Worm (Caenorhabditis elegans) whole organism, L4 larva: ENCODE results near the gene his-8.

Experiments
- F37D6.2 ChIP-seq: sonication (generic microtip); optimal IDR thresholded peaks from 2 replicates; lab custom pipeline; 2016; ENCODE audit warnings: mild to moderate bottlenecking, missing genetic modification characterization, missing compliant biosample characterization
- F44E2.7 ChIP-seq: fragments of 200-800 bp; sonication (Bioruptor generic); IDR thresholded peaks from 2 replicates; pipeline ENCODE4 v2.1.2; 2022; ENCODE audit warnings: missing genetic modification characterization, missing compliant biosample characterization
- F49E8.2 ChIP-seq: sonication (generic microtip); optimal IDR thresholded peaks from 2 replicates; lab custom pipeline; 2016; ENCODE audit warnings: missing compliant biosample characterization, mild to moderate bottlenecking, missing genetic modification characterization, borderline replicate concordance
- Y75B8A.6 ChIP-seq: fragments of 200-800 bp; sonication (Bioruptor generic); IDR thresholded peaks from 2 replicates; pipeline ENCODE4 v1.3.6; 2022; ENCODE audit warnings: missing genetic modification reagents, missing genetic modification characterization, missing compliant biosample characterization
- ZK337.2 ChIP-seq: fragments of 200-800 bp; sonication (Bioruptor generic); IDR thresholded peaks from 2 replicates; pipeline ENCODE4 v1.3.6; 2022; ENCODE audit warnings: missing genetic modification reagents, missing genetic modification characterization, missing compliant biosample characterization
- ZK546.5 ChIP-seq, 2 experiments: sonication (generic microtip); optimal IDR thresholded peaks; 2 replicates each; lab custom pipeline; 2017; ENCODE audit warnings: missing biosample characterization in 2 of 2, missing genetic modification characterization in 2 of 2
- aha-1 ChIP-seq: fragments of 150-350 bp; peaks from one replicate; lab custom pipeline; 2014; ENCODE audit warnings: missing biosample characterization, missing genetic modification characterization
- arid-1 ChIP-seq: fragments of 200-800 bp; sonication (Bioruptor generic); conservative IDR thresholded peaks from 2 replicates; pipeline ENCODE4 v1.3.6; 2022; ENCODE audit warnings: missing genetic modification reagents, missing genetic modification characterization, missing compliant biosample characterization
- attf-4 ChIP-seq: sonication (generic microtip); optimal IDR thresholded peaks from 3 replicates; lab custom pipeline; 2017; ENCODE audit warnings: missing biosample characterization, missing genetic modification characterization
- ceh-20 ChIP-seq: fragments of 200-800 bp; sonication (Bioruptor generic); IDR thresholded peaks from 2 replicates; pipeline ENCODE4 v1.3.6; 2022; ENCODE audit warnings: missing genetic modification reagents, missing genetic modification characterization, missing compliant biosample characterization
- ctbp-1 ChIP-seq: fragments of 200-800 bp; sonication (Bioruptor generic); IDR thresholded peaks from 2 replicates; pipeline ENCODE4 v1.3.6; 2022; ENCODE audit warnings: missing genetic modification reagents, missing genetic modification characterization, missing compliant biosample characterization
- daf-12 ChIP-seq: fragments of 150-350 bp; optimal IDR thresholded peaks from 2 replicates; lab custom pipeline; 2014; ENCODE audit warnings: missing biosample characterization, missing genetic modification reagents, missing genetic modification characterization
- dmd-6 ChIP-seq: fragments of 200-800 bp; sonication (Bioruptor generic); IDR thresholded peaks from 2 replicates; pipeline ENCODE4 v1.3.6; 2022; ENCODE audit warnings: missing genetic modification reagents, missing genetic modification characterization, missing compliant biosample characterization
- dmd-8 ChIP-seq: fragments of 200-800 bp; sonication (Bioruptor generic); IDR thresholded peaks from 2 replicates; pipeline ENCODE4 v1.3.6; 2022; ENCODE audit warnings: missing genetic modification characterization, missing compliant biosample characterization
- dmd-9 ChIP-seq: fragments of 200-800 bp; sonication (Bioruptor generic); IDR thresholded peaks from 2 replicates; pipeline ENCODE4 v1.3.6; 2022; ENCODE audit warnings: missing genetic modification reagents, missing genetic modification characterization, missing compliant biosample characterization
- dpl-1 ChIP-seq: fragments of 150-350 bp; optimal IDR thresholded peaks from 2 replicates; lab custom pipeline; 2014; ENCODE audit warnings: missing biosample characterization, missing genetic modification reagents, missing genetic modification characterization
- egl-27 ChIP-seq: sonication (generic microtip); optimal IDR thresholded peaks from 3 replicates; lab custom pipeline; 2017; ENCODE audit warnings: missing biosample characterization, missing genetic modification reagents, missing genetic modification characterization
- fos-1 ChIP-seq: fragments of 150-350 bp; optimal IDR thresholded peaks from 2 replicates; lab custom pipeline; 2014; ENCODE audit warnings: missing biosample characterization, missing genetic modification characterization
- hlh-30 ChIP-seq: sonication (generic microtip); optimal IDR thresholded peaks from 2 replicates; lab custom pipeline; 2017; ENCODE audit warnings: antibody characterized with exemption, mild to moderate bottlenecking, missing genetic modification characterization, missing compliant biosample characterization; ENCODE audit not compliant: insufficient read depth
- lim-7 ChIP-seq: fragments of 200-800 bp; sonication (Bioruptor generic); IDR thresholded peaks from 2 replicates; pipeline ENCODE4 v1.3.6; 2022; ENCODE audit warnings: missing genetic modification characterization, missing compliant biosample characterization
- lin-39 ChIP-seq: fragments of 150-350 bp; optimal IDR thresholded peaks from 2 replicates; lab custom pipeline; 2014; ENCODE audit warnings: missing biosample characterization, missing genetic modification reagents, missing genetic modification characterization
- madf-5 ChIP-seq, 2 experiments: fragments of 200-800 bp; sonication (Bioruptor generic); IDR thresholded peaks; 2 replicates each; pipeline ENCODE4 v1.3.6; 2022; ENCODE audit warnings: missing compliant biosample characterization in 2 of 2, missing genetic modification characterization in 2 of 2
- mep-1 ChIP-seq: fragments of 150-350 bp; sonication (generic microtip); optimal IDR thresholded peaks from 3 replicates; lab custom pipeline; 2014; ENCODE audit warnings: missing biosample characterization, missing genetic modification characterization
- mxl-2 ChIP-seq: fragments of 200-800 bp; sonication (Bioruptor generic); conservative IDR thresholded peaks from 2 replicates; pipeline ENCODE4 v1.3.6; 2022; ENCODE audit warnings: missing genetic modification reagents, missing genetic modification characterization, missing compliant biosample characterization
- nhr-111 ChIP-seq: fragments of 200-800 bp; sonication (Bioruptor generic); optimal IDR thresholded peaks from 2 replicates; lab custom pipeline; 2018; ENCODE audit warnings: mild to moderate bottlenecking, missing genetic modification characterization, missing compliant biosample characterization
- nhr-41 ChIP-seq: fragments of 200-800 bp; sonication (Bioruptor generic); IDR thresholded peaks from 2 replicates; pipeline ENCODE4 v1.3.6; 2022; ENCODE audit warnings: missing genetic modification reagents, missing genetic modification characterization, missing compliant biosample characterization
- nhr-48 ChIP-seq: sonication (generic microtip); optimal IDR thresholded peaks from 2 replicates; lab custom pipeline; 2016; ENCODE audit warnings: mild to moderate bottlenecking, missing genetic modification characterization, missing compliant biosample characterization
- php-3 ChIP-seq: fragments of 200-800 bp; sonication (Bioruptor generic); IDR thresholded peaks from 2 replicates; pipeline ENCODE4 v1.3.6; 2022; ENCODE audit warnings: missing genetic modification reagents, missing genetic modification characterization, missing compliant biosample characterization
- pqm-1 ChIP-seq: sonication (generic microtip); optimal IDR thresholded peaks from 2 replicates; lab custom pipeline; 2017; ENCODE audit warnings: missing biosample characterization, missing genetic modification characterization
- saeg-2 ChIP-seq: fragments of 200-800 bp; sonication (Bioruptor generic); IDR thresholded peaks from 2 replicates; pipeline ENCODE4 v1.3.6; 2022; ENCODE audit warnings: missing genetic modification reagents, missing genetic modification characterization, missing compliant biosample characterization
- sdz-12 ChIP-seq: fragments of 200-800 bp; sonication (Bioruptor generic); optimal IDR thresholded peaks from 2 replicates; lab custom pipeline; 2018; ENCODE audit warnings: mild to moderate bottlenecking, missing genetic modification characterization, missing compliant biosample characterization
- set-16 ChIP-seq: fragments of 200-800 bp; sonication (Bioruptor generic); IDR thresholded peaks from 2 replicates; pipeline ENCODE4 v1.3.6; 2022; ENCODE audit warnings: missing genetic modification reagents, missing genetic modification characterization, missing compliant biosample characterization
- spr-3 ChIP-seq: fragments of 200-800 bp; sonication (Bioruptor generic); optimal IDR thresholded peaks from 2 replicates; lab custom pipeline; 2018; ENCODE audit warnings: mild to moderate bottlenecking, missing genetic modification characterization, missing compliant biosample characterization
- unc-130 ChIP-seq: sonication (generic microtip); optimal IDR thresholded peaks from 2 replicates; lab custom pipeline; 2016; ENCODE audit warnings: missing genetic modification reagents, missing genetic modification characterization, missing compliant biosample characterization
- unc-39 ChIP-seq: sonication (generic microtip); optimal IDR thresholded peaks from 2 replicates; lab custom pipeline; 2017; ENCODE audit warnings: missing biosample characterization, missing genetic modification characterization
- zfp-3 ChIP-seq: fragments of 200-800 bp; sonication (Bioruptor generic); conservative IDR thresholded peaks from 2 replicates; pipeline ENCODE4 v1.3.6; 2022; ENCODE audit warnings: missing genetic modification reagents, missing genetic modification characterization, missing compliant biosample characterization
- zip-2 ChIP-seq: fragments of 150-350 bp; optimal IDR thresholded peaks from 2 replicates; lab custom pipeline; 2014; ENCODE audit warnings: missing biosample characterization, missing genetic modification characterization
- ztf-11 ChIP-seq: fragments of 150-350 bp; optimal IDR thresholded peaks from 2 replicates; lab custom pipeline; 2014; ENCODE audit warnings: missing biosample characterization, missing genetic modification characterization
- ztf-7 ChIP-seq: fragments of 150-350 bp; optimal IDR thresholded peaks from 2 replicates; lab custom pipeline; 2014; ENCODE audit warnings: missing biosample characterization, missing genetic modification characterization

Gene his-8

ce11 chrV:8533916-8534315, 1.0 kb upstream of the his-8 start:
- TF ChIP-seq ZK337.2 (no peak), mxl-2 (GFP tag; lab: Robert Waterston, UW) (no peak), ztf-7 (tag; lab: Kevin White, UChicago) (no peak), ceh-20 (GFP tag; lab: Robert Waterston, UW) (no peak), Y75B8A.6 (GFP tag; lab: Robert Waterston, UW) (no peak), ctbp-1 (no peak), spr-3 (no peak), nhr-41 (GFP tag; lab: Robert Waterston, UW) (no peak), aha-1 (no peak), unc-39 (tag; lab: Kevin White, UChicago) (no peak), set-16 (no peak), F44E2.7 (GFP tag; lab: Robert Waterston, UW) (no peak), ZK546.5 (tag; optimal IDR thresholded peaks at IDR 0.05; lab: Kevin White, UChicago) (no peak)

ce11 chrV:8529219-8529618, 3.7 kb downstream of the his-8 start, which contains the start of gene otpl-5:
Gene otpl-5 (plus strand): TSS chrV:8529519.
- no peak for TF ChIP-seq dmd-8
- no peak for TF ChIP-seq unc-130 (GFP tag; lab: Kevin White, UChicago)
- no peak for TF ChIP-seq F49E8.2 (tag; lab: Kevin White, UChicago)
- TF ChIP-seq zfp-3, result no peak
- no peak for TF ChIP-seq arid-1 (GFP tag; lab: Robert Waterston, UW)
- TF ChIP-seq php-3 (GFP tag; lab: Robert Waterston, UW), result no peak
- no peak for TF ChIP-seq fos-1
- no peak for TF ChIP-seq hlh-30
- no peak for TF ChIP-seq egl-27 (tag; lab: Kevin White, UChicago)
- TF ChIP-seq F37D6.2 (tag; lab: Kevin White, UChicago), result no peak
- TF ChIP-seq attf-4 (tag; lab: Kevin White, UChicago), result no peak
- TF ChIP-seq nhr-48 (tag; lab: Kevin White, UChicago), result no peak

- TF ChIP-seq dmd-6, result 0 out of 2 replicates have a peak, but pooled peaks have one; percentile 12
- no peak for TF ChIP-seq arid-1 (GFP tag; lab: Robert Waterston, UW)
Measured at ce11 chrV:8525774-8526173, 7.1 kb downstream of the his-8 start, which contains the start of gene otpl-6. Gene otpl-6 (plus strand): TSS chrV:8526074.

ce11 chrV:8520846-8521553, 11.9 kb downstream of the his-8 start, which contains the start of the genes F45F2.11 and otpl-7:
Gene F45F2.11 (minus strand): TSS chrV:8520896.
Gene otpl-7 (plus strand): TSS chrV:8521503.
- TF ChIP-seq ctbp-1 (no peak), daf-12 (tag; lab: Kevin White, UChicago) (no peak), saeg-2 (no peak), spr-3 (no peak), lin-39 (tag; lab: Kevin White, UChicago) (no peak), madf-5 (GFP tag; IDR thresholded peaks at IDR 0.05; lab: Robert Waterston, UW) (no peak), ceh-20 (GFP tag; lab: Robert Waterston, UW) (no peak), F37D6.2 (tag; lab: Kevin White, UChicago) (no peak), dpl-1 (no peak), nhr-48 (tag; lab: Kevin White, UChicago) (no peak), ztf-11 (tag; lab: Kevin White, UChicago) (no peak), mep-1 (no peak), lim-7 (no peak), pqm-1 (tag; lab: Kevin White, UChicago) (no peak), dmd-9 (GFP tag; lab: Robert Waterston, UW) (no peak), nhr-111 (no peak), zip-2 (tag; lab: Kevin White, UChicago) (no peak), sdz-12 (GFP tag; lab: Kevin White, UChicago) (no peak), egl-27 (tag; lab: Kevin White, UChicago) (no peak), ztf-7 (tag; lab: Kevin White, UChicago) (no peak)
